Worm (Caenorhabditis elegans): Measurements from ENCODE around the gene W07A12.4.

W07A12.4 gene

DNA sequence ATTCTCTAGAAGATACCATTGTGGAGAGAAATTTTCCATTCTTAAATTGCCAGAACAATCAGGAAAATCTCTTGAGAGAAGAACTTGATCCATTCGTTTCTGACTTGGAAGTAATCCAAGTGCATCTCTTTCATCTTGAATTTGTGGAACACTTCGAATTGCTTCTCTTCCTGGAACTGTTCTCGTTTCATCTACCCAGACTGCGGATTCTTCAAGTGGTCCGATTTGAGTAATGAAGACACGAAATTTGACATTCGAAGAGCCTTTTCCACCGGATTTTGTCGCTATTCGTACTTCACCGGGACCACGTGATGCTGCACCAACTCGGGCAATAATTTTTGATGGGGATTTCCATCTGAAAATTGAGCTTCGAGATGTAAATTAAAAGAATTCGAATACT, 30.5 kb downstream of the W07A12.4 start:
- no peak for TF ChIP-seq K02D7.2 (tag; optimal IDR thresholded peaks at IDR 0.05)
- TF ChIP-seq unc-86 (tag; optimal IDR thresholded peaks at IDR 0.05), result no peak
- TF ChIP-seq fkh-6 (tag; optimal IDR thresholded peaks at IDR 0.05), result no peak
- TF ChIP-seq ceh-2 (tag; optimal IDR thresholded peaks at IDR 0.05), result no peak
- no peak for TF ChIP-seq pax-1 (tag; optimal IDR thresholded peaks at IDR 0.05)
- no peak for TF ChIP-seq npax-4 (tag; optimal IDR thresholded peaks at IDR 0.05)
- no peak for TF ChIP-seq elt-4 (tag; optimal IDR thresholded peaks at IDR 0.05)

DNA sequence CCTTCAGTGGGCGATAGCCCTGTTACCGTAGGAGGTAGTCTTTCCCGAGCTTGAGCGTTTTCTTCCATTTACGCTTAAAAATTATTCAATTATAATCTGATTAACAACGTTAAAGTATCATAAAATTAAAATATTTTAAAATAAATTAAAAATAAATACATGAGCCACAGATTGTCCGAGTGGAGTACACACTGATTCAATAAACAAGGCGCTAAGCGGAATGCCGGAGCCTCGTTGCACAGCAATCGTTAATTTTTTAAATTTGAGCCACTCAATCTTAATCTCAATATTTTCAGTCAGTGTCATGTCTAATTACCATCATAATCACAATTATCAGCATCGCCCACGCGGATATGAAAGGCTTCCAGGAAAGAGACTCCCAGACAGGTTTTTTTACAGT, 31.0 kb downstream of the W07A12.4 start, which contains the start of the genes sec-5 and pir-1:
Gene sec-5 (minus strand): TSS at position 73 of the 400 bp plus-strand sequence.
Gene pir-1 (plus strand): TSS at position 221 of the 400 bp plus-strand sequence.
- TF ChIP-seq unc-42 (tag; optimal IDR thresholded peaks at IDR 0.05), result peak; percentile 38
- TF ChIP-seq syd-9 (tag; optimal IDR thresholded peaks at IDR 0.05), result no peak
- no peak for TF ChIP-seq hlh-13 (GFP tag; optimal IDR thresholded peaks at IDR 0.05)
- TF ChIP-seq nhr-232 (tag; optimal IDR thresholded peaks at IDR 0.05), result no peak

DNA sequence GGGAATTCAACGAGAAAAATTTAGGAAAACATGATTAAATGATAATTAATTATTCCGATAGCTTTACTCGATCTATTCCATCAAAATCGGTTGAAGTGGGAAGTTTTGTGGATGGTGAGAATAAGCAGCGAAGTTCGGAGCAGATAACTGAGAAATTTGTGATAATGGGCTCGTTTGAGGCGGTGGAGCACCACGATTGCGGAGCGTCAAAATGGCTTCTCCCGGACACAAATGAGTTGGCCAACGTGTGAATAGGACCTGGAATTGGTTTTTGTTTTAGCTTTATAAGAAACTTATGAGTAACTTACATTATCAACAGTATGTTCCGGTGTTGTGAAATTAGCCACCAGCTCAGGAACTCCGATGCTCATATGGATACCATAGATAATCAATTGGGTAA, 32.8 kb downstream of the W07A12.4 start:
- TF ChIP-seq npax-4 (tag; optimal IDR thresholded peaks at IDR 0.05) (no peak), ceh-24 (tag; optimal IDR thresholded peaks at IDR 0.05) (no peak), dve-1 (tag; optimal IDR thresholded peaks at IDR 0.05) (no peak), fkh-10 (GFP tag; optimal IDR thresholded peaks at IDR 0.05) (no peak), syd-9 (tag; optimal IDR thresholded peaks at IDR 0.05) (no peak), ztf-16 (tag; optimal IDR thresholded peaks at IDR 0.05) (no peak), ref-2 (tag; optimal IDR thresholded peaks at IDR 0.05) (no peak), pros-1 (tag; optimal IDR thresholded peaks at IDR 0.05) (no peak), lim-6 (tag; optimal IDR thresholded peaks at IDR 0.05) (no peak), unc-3 (GFP tag; conservative IDR thresholded peaks at IDR 0.05) (no peak), unc-3 (tag; optimal IDR thresholded peaks at IDR 0.05) (no peak), elt-2 (tag; optimal IDR thresholded peaks at IDR 0.05) (no peak), ceh-18 (tag; optimal IDR thresholded peaks at IDR 0.05) (no peak), Y22D7AL.16 (tag; optimal IDR thresholded peaks at IDR 0.05) (no peak), ama-1 (optimal IDR thresholded peaks at IDR 0.05) (no peak), pat-9 (tag; optimal IDR thresholded peaks at IDR 0.05) (no peak), eyg-1 (tag; optimal IDR thresholded peaks at IDR 0.05) (no peak), hlh-6 (tag; optimal IDR thresholded peaks at IDR 0.05) (no peak), ceh-19 (GFP tag; optimal IDR thresholded peaks at IDR 0.05) (no peak)

DNA sequence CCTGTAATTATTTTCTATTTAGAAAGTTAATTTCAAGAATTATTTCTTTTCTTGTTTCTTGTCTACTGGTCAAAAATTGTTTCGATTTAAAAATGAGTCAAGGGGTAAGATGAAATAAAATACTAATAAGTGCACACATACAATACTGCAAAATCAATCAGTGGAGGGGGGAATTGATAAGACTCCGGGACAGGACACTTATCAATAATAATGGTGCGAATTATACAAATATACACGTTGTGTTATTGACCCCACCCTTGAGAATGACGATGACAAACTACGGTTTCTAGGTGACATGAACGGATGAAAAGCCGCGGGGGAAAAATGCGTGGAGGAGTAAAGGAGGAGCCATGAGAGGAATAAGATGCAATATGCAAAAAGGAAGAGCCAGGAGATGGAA, 35.1 kb downstream of the W07A12.4 start:
- TF ChIP-seq hlh-13 (GFP tag; optimal IDR thresholded peaks at IDR 0.05), result no peak
- TF ChIP-seq ahr-1 (tag; optimal IDR thresholded peaks at IDR 0.05), result no peak
- no peak for TF ChIP-seq ceh-34 (tag; optimal IDR thresholded peaks at IDR 0.05)
- TF ChIP-seq elt-2 (tag; optimal IDR thresholded peaks at IDR 0.05), result peak; percentile 62
- TF ChIP-seq tbx-7 (tag; optimal IDR thresholded peaks at IDR 0.05), result no peak
- TF ChIP-seq Y22D7AL.16 (tag; optimal IDR thresholded peaks at IDR 0.05), result no peak

DNA sequence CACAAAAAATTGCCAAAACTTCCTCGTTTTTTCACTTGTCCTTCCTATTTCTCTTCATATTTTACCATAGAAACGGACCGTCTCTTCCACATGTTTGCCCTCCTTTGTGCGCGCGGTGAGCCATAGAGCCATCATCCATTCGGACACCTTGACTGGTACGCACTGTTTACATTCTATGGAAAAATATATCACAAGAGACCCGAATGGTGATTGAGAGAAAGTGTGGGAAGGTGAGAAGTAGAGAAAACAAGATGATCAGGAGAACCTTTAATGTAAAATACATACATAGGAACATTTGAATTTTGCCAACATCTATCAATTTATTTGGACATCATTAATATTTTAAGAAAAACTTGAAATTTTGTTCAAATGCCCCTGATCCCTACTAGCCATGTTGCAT, 39.9 kb downstream of the W07A12.4 start:
- TF ChIP-seq C38D4.7 (GFP tag; optimal IDR thresholded peaks at IDR 0.05) (no peak), ahr-1 (tag; optimal IDR thresholded peaks at IDR 0.05) (no peak), pat-9 (tag; optimal IDR thresholded peaks at IDR 0.05) (no peak), mec-3 (tag; optimal IDR thresholded peaks at IDR 0.05; ENCODE audit: borderline replicate concordance) (no peak), nhr-11 (tag; optimal IDR thresholded peaks at IDR 0.05) (no peak), pha-2 (tag; optimal IDR thresholded peaks at IDR 0.05) (no peak), pha-4 (tag; optimal IDR thresholded peaks at IDR 0.05) (no peak), tbx-2 (tag; optimal IDR thresholded peaks at IDR 0.05) (no peak), hlh-13 (GFP tag; optimal IDR thresholded peaks at IDR 0.05) (no peak), lin-11 (tag; optimal IDR thresholded peaks at IDR 0.05) (no peak), fkh-10 (GFP tag; optimal IDR thresholded peaks at IDR 0.05) (no peak), lim-6 (tag; optimal IDR thresholded peaks at IDR 0.05) (no peak), zip-5 (tag; optimal IDR thresholded peaks at IDR 0.05) (no peak), ceh-24 (tag; optimal IDR thresholded peaks at IDR 0.05) (no peak), madf-2 (tag; optimal IDR thresholded peaks at IDR 0.05) (no peak), nhr-232 (tag; optimal IDR thresholded peaks at IDR 0.05) (no peak), che-1 (tag; optimal IDR thresholded peaks at IDR 0.05) (no peak), npax-4 (tag; optimal IDR thresholded peaks at IDR 0.05) (no peak)
